Fruit fly (Drosophila melanogaster) whole organism, wandering third instar larva: Measurements from ENCODE around the gene CG9395.

ENCODE experiments used
- Abd-B ChIP-seq: fragments of >200 bp; optimal IDR thresholded peaks from 2 replicates; lab custom pipeline; 2017; ENCODE audit warnings: missing biosample characterization, missing genetic modification characterization
- CG32264 ChIP-seq: fragments of 200-800 bp; sonication (Bioruptor generic); optimal IDR thresholded peaks from 2 replicates; lab custom pipeline; 2016; ENCODE audit warnings: missing biosample characterization, missing genetic modification characterization
- CG9705 ChIP-seq: fragments of 200-800 bp; sonication (Bioruptor generic); optimal IDR thresholded peaks from 2 replicates; lab custom pipeline; 2018; ENCODE audit warnings: missing biosample characterization, mild to moderate bottlenecking, missing genetic modification characterization
- CrebA ChIP-seq: fragments of 200-800 bp; sonication (Bioruptor generic); optimal IDR thresholded peaks from 2 replicates; lab custom pipeline; 2016; ENCODE audit warnings: missing biosample characterization, mild to moderate bottlenecking, missing genetic modification characterization, borderline replicate concordance
- Dfd ChIP-seq: fragments of >200 bp; optimal IDR thresholded peaks from 2 replicates; lab custom pipeline; 2017; ENCODE audit warnings: missing biosample characterization, missing genetic modification characterization
- Dif ChIP-seq: fragments of 200-275, 200-300 bp; sonication (Bioruptor generic); optimal IDR thresholded peaks from 2 replicates; lab custom pipeline; 2018; ENCODE audit warnings: missing biosample characterization, missing genetic modification characterization; ENCODE audit not compliant: partially characterized antibody
- GATAd ChIP-seq: sonication (Bioruptor generic); optimal IDR thresholded peaks from 2 replicates; lab custom pipeline; 2016; ENCODE audit warnings: missing biosample characterization, missing genetic modification characterization
- HLH106 ChIP-seq: fragments of 200-800 bp; optimal IDR thresholded peaks from 3 replicates; lab custom pipeline; 2019; ENCODE audit warnings: missing biosample characterization, mild to moderate bottlenecking, missing genetic modification characterization, moderate library complexity
- Hnf4 ChIP-seq: fragments of 200-800 bp; sonication (Bioruptor generic); optimal IDR thresholded peaks from 2 replicates; lab custom pipeline; 2016; ENCODE audit warnings: missing biosample characterization, mild to moderate bottlenecking, missing genetic modification characterization
- Hr78 ChIP-seq: fragments of >200 bp; optimal IDR thresholded peaks from 2 replicates; lab custom pipeline; 2017; ENCODE audit warnings: missing biosample characterization, missing genetic modification characterization
- Hr83 ChIP-seq: fragments of 200-300 bp; sonication (Bioruptor generic); optimal IDR thresholded peaks from 2 replicates; lab custom pipeline; 2016; ENCODE audit warnings: missing biosample characterization, mild to moderate bottlenecking, missing genetic modification characterization, moderate library complexity; ENCODE audit not compliant: poor library complexity, severe bottlenecking
- Jra ChIP-seq: sonication (Bioruptor generic); optimal IDR thresholded peaks from 2 replicates; lab custom pipeline; 2016; ENCODE audit warnings: missing biosample characterization, missing genetic modification characterization
- Mio ChIP-seq: sonication (Bioruptor generic); optimal IDR thresholded peaks from 2 replicates; lab custom pipeline; 2016; ENCODE audit warnings: missing biosample characterization, missing genetic modification characterization
- Myc ChIP-seq: fragments of >200 bp; optimal IDR thresholded peaks from 2 replicates; lab custom pipeline; 2017
- N ChIP-seq: fragments of >200 bp; optimal IDR thresholded peaks from 2 replicates; lab custom pipeline; 2018; ENCODE audit warnings: missing biosample characterization, missing external identifiers, missing genetic modification characterization
- OdsH ChIP-seq: fragments of 200-800 bp; sonication (Bioruptor generic); optimal IDR thresholded peaks from 2 replicates; lab custom pipeline; 2016; ENCODE audit warnings: missing biosample characterization, mild to moderate bottlenecking, missing genetic modification characterization
- Rel ChIP-seq, 2 experiments: fragments of 200-800 bp; sonication (Bioruptor generic) in 1 of 2; optimal IDR thresholded peaks; 2 replicates in 1 of 2; 3 replicates in 1 of 2; lab custom pipeline; 2016 to 2019; ENCODE audit warnings: mild to moderate bottlenecking in 2 of 2, missing biosample characterization in 2 of 2, missing genetic modification characterization in 2 of 2, moderate library complexity in 1 of 2
- Sp1 ChIP-seq: fragments of 200-800 bp; sonication (Bioruptor generic); optimal IDR thresholded peaks from 3 replicates; lab custom pipeline; 2019; ENCODE audit warnings: missing biosample characterization, mild to moderate bottlenecking, missing genetic modification characterization, moderate library complexity
- Vsx2 ChIP-seq: fragments of 200-300, 225-300 bp; sonication (Bioruptor generic); optimal IDR thresholded peaks from 2 replicates; lab custom pipeline; 2018; ENCODE audit warnings: missing biosample characterization, missing genetic modification characterization; ENCODE audit not compliant: partially characterized antibody
- br ChIP-seq: fragments of 200-800 bp; sonication (Bioruptor generic); optimal IDR thresholded peaks from 2 replicates; lab custom pipeline; 2016; ENCODE audit warnings: missing biosample characterization, missing genetic modification characterization
- brk ChIP-seq: fragments of 200-800 bp; sonication (Bioruptor generic); optimal IDR thresholded peaks from 2 replicates; lab custom pipeline; 2016; ENCODE audit warnings: missing biosample characterization, mild to moderate bottlenecking, missing genetic modification characterization
- dl ChIP-seq, 2 experiments: fragments of 175-275, 200-275 bp in 1 of 2; fragments of 200-275 bp in 1 of 2; sonication (Bioruptor generic); optimal IDR thresholded peaks; lab custom pipeline; 2018; ENCODE audit warnings: mild to moderate bottlenecking in 2 of 2, missing biosample characterization in 2 of 2, missing genetic modification characterization in 2 of 2, moderate library complexity in 2 of 2; ENCODE audit not compliant: partially characterized antibody in 2 of 2, insufficient read depth in 1 of 2
- dmrt93B ChIP-seq: fragments of 200-800 bp; sonication (Bioruptor generic); optimal IDR thresholded peaks from 2 replicates; lab custom pipeline; 2018; ENCODE audit warnings: missing biosample characterization, mild to moderate bottlenecking, missing genetic modification characterization
- dsf ChIP-seq: sonication (Bioruptor generic); optimal IDR thresholded peaks from 2 replicates; lab custom pipeline; 2016; ENCODE audit warnings: missing biosample characterization, missing genetic modification characterization, borderline replicate concordance
- ey ChIP-seq: fragments of 200-800 bp; sonication (Bioruptor generic); optimal IDR thresholded peaks from 2 replicates; lab custom pipeline; 2016; ENCODE audit warnings: missing biosample characterization, missing genetic modification characterization
- foxo ChIP-seq, 2 experiments: fragments of 200-800 bp; sonication (Bioruptor generic); optimal IDR thresholded peaks; 2 replicates in 1 of 2; 3 replicates in 1 of 2; lab custom pipeline; 2016 to 2017; ENCODE audit warnings: missing biosample characterization in 2 of 2, missing genetic modification characterization in 2 of 2
- fru ChIP-seq: fragments of 200-800 bp; sonication (Bioruptor generic); optimal IDR thresholded peaks from 3 replicates; lab custom pipeline; 2016; ENCODE audit warnings: missing biosample characterization, mild to moderate bottlenecking, missing genetic modification characterization
- h ChIP-seq: fragments of 200-800 bp; sonication (Bioruptor generic); optimal IDR thresholded peaks from 3 replicates; lab custom pipeline; 2016; ENCODE audit warnings: missing biosample characterization, mild to moderate bottlenecking, missing genetic modification characterization
- jim ChIP-seq: fragments of 175-275, 200-325 bp; sonication (Bioruptor generic); optimal IDR thresholded peaks from 2 replicates; lab custom pipeline; 2016; ENCODE audit warnings: missing biosample characterization, mild to moderate bottlenecking, missing genetic modification characterization
- lola ChIP-seq: fragments of >200 bp; optimal IDR thresholded peaks from 2 replicates; lab custom pipeline; 2017; ENCODE audit warnings: missing biosample characterization, missing genetic modification characterization
- pan ChIP-seq: fragments of >200 bp; optimal IDR thresholded peaks from 2 replicates; lab custom pipeline; 2017
- psq ChIP-seq: fragments of 200-800 bp; sonication (Bioruptor generic); optimal IDR thresholded peaks from 3 replicates; lab custom pipeline; 2017; ENCODE audit warnings: missing biosample characterization, mild to moderate bottlenecking, missing genetic modification characterization, moderate library complexity
- rgr ChIP-seq: fragments of 200-800 bp; sonication (Bioruptor generic); optimal IDR thresholded peaks from 3 replicates; lab custom pipeline; 2016; ENCODE audit warnings: missing biosample characterization, mild to moderate bottlenecking, missing genetic modification characterization
- sage ChIP-seq: fragments of 200-800 bp; sonication (Bioruptor generic); optimal IDR thresholded peaks from 2 replicates; lab custom pipeline; 2016; ENCODE audit warnings: missing biosample characterization, mild to moderate bottlenecking, missing genetic modification characterization
- sv ChIP-seq: fragments of 200-800 bp; sonication (Bioruptor generic); optimal IDR thresholded peaks from 3 replicates; lab custom pipeline; 2016; ENCODE audit warnings: missing biosample characterization, missing genetic modification characterization
- tai ChIP-seq: sonication (Bioruptor generic); optimal IDR thresholded peaks from 2 replicates; lab custom pipeline; 2016; ENCODE audit warnings: missing biosample characterization, missing genetic modification characterization
- usp ChIP-seq: fragments of >200 bp; optimal IDR thresholded peaks from 2 replicates; lab custom pipeline; 2017; ENCODE audit warnings: missing biosample characterization, missing genetic modification characterization
- woc ChIP-seq: sonication (Bioruptor generic); optimal IDR thresholded peaks from 2 replicates; lab custom pipeline; 2016; ENCODE audit warnings: missing biosample characterization, mild to moderate bottlenecking, missing genetic modification characterization

CG9395 gene

DNA sequence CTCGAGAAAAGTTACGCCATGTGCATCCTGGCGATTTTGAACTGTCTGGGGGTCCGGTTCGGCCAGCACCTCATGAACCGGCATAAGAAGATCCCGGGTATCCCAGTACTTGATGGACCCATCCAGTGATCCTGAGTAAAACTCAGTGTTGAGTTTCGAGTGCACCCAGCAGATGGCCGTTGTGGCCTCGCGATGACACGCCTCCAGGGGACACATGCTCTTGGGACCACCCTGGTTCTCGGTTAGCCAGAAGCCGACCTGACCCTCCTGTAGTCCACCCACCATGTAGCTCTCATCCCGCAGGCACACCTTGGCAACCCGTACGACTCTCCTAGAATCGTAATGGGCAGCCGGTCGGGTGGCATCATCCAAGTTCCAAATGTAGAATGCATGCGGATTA is 42.5 kb upstream of the CG9395 start:
- no peak for TF ChIP-seq Dif
- no peak for TF ChIP-seq Jra (GFP tag; lab: Kevin White, UChicago)
- TF ChIP-seq ey (GFP tag; lab: Kevin White, UChicago) = no peak
- no peak for TF ChIP-seq Hr83 (GFP tag; lab: Kevin White, UChicago)
- TF ChIP-seq, all 38 proteins: peak for 0

DNA sequence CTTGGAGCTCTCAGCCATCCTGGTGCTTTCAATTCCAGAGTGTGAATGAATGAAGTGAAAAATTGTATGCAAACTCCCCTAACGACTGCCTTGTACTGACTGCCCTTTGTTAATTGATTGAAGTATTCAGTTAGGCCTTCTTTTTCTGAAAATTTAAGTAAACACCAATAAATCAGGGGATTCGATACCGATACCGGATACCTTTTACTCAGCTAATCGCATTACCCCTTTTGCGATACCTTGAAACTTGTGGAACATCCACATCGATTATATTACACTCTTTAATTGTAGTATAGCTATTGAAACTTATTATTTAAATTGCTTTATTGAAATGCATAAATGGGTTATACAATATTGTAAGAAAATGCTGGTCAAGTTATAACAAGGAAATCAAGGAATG is 41.2 kb upstream of the CG9395 start, which contains the start of gene CG16957:
CG16957 (minus strand) TSS at position 101 of the 400 bp plus-strand sequence.
- TF ChIP-seq HLH106 (tag; lab: Kevin White, UChicago) = no peak
- TF ChIP-seq psq (GFP tag; lab: Kevin White, UChicago) = no peak
- TF ChIP-seq Hr78 = no peak
- no peak for TF ChIP-seq Abd-B (GFP tag; lab: Kevin White, UChicago)
- TF ChIP-seq rgr (GFP tag; lab: Kevin White, UChicago) = no peak
- no peak for TF ChIP-seq lola (GFP tag; lab: Kevin White, UChicago)
- no peak for TF ChIP-seq h
- no peak for TF ChIP-seq ey (GFP tag; lab: Kevin White, UChicago)
- no peak for TF ChIP-seq Sp1 (GFP tag; lab: Kevin White, UChicago)
- no peak for TF ChIP-seq dl (GFP tag; optimal IDR thresholded peaks at IDR 0.05; lab: Kevin White, UChicago; ENCODE audit: insufficient read depth in 1 of 2, partially characterized antibody in 2 of 2)
- no peak for TF ChIP-seq Rel (GFP tag; optimal IDR thresholded peaks at IDR 0.05; lab: Kevin White, UChicago)
- TF ChIP-seq Rel (tag; optimal IDR thresholded peaks at IDR 0.05; lab: Kevin White, UChicago) = no peak
- TF ChIP-seq jim (GFP tag; lab: Kevin White, UChicago) = no peak
- TF ChIP-seq, all 38 proteins: peak for 0

DNA sequence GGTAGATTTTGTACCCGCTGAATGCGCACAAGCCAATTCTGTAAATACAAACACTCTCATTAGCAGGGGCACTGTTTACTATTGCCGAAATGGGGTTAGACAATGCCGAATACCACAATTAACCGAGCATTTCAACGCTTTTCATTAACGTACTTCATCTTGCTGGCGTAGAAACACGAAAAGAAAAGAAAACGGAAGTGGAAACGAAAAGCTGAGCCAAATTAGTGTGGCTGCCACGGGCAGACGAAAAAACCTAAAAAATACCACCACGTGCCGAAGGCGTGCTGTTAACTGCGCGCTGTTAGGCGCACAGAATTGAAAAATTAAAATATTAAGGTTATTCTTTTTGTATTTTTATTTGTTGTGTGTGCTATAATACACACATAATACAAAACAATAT is 40.0 kb upstream of the CG9395 start, which contains the start of gene RpL24:
RpL24 (minus strand) TSS at position 229 of the 400 bp plus-strand sequence.
- TF ChIP-seq Hr83 (GFP tag; lab: Kevin White, UChicago) (peak; percentile 92), Mio (peak; percentile 75), Rel (GFP tag; optimal IDR thresholded peaks at IDR 0.05; lab: Kevin White, UChicago) (peak; percentile 61), Rel (tag; optimal IDR thresholded peaks at IDR 0.05; lab: Kevin White, UChicago) (peak; percentile 69), usp (no peak), woc (peak; percentile 53), fru (GFP tag; lab: Kevin White, UChicago) (peak; percentile 83), CG32264 (GFP tag; lab: Kevin White, UChicago) (peak; percentile 63), psq (GFP tag; lab: Kevin White, UChicago) (peak; percentile 74), ey (GFP tag; lab: Kevin White, UChicago) (peak; percentile 69), HLH106 (tag; lab: Kevin White, UChicago) (peak; percentile 76), br (GFP tag; lab: Kevin White, UChicago) (peak; percentile 90), Jra (GFP tag; lab: Kevin White, UChicago) (no peak), GATAd (GFP tag; lab: Kevin White, UChicago) (no peak), Hnf4 (no peak), Vsx2 (GFP tag; lab: Kevin White, UChicago) (no peak), OdsH (GFP tag; lab: Kevin White, UChicago) (peak; percentile 87), pan (lab: Kevin White, UChicago) (no peak), CG9705 (GFP tag; lab: Kevin White, UChicago) (peak; percentile 93), tai (GFP tag; lab: Kevin White, UChicago) (no peak), Dif (no peak), dsf (GFP tag; lab: Kevin White, UChicago) (peak; percentile 27), dl (GFP tag; optimal IDR thresholded peaks at IDR 0.05; lab: Kevin White, UChicago; ENCODE audit: insufficient read depth in 1 of 2, partially characterized antibody in 2 of 2) (no peak), Hr78 (no peak), Abd-B (GFP tag; lab: Kevin White, UChicago) (no peak), Sp1 (GFP tag; lab: Kevin White, UChicago) (peak; percentile 91), rgr (GFP tag; lab: Kevin White, UChicago) (peak; percentile 96), CrebA (GFP tag; lab: Kevin White, UChicago) (no peak), Dfd (GFP tag; lab: Kevin White, UChicago) (no peak), lola (GFP tag; lab: Kevin White, UChicago) (no peak), sv (GFP tag; lab: Kevin White, UChicago) (peak; percentile 89), N (no peak), sage (GFP tag; lab: Kevin White, UChicago) (peak; percentile 87), foxo (GFP tag; optimal IDR thresholded peaks at IDR 0.05; lab: Kevin White, UChicago) (peak; percentile 53 to 82), h (peak; percentile 91), dmrt93B (GFP tag; lab: Kevin White, UChicago) (peak; percentile 87), jim (GFP tag; lab: Kevin White, UChicago) (no peak), Myc (lab: Kevin White, UChicago) (peak; percentile 77), brk (GFP tag; lab: Kevin White, UChicago) (no peak)
